Fruit fly (Drosophila melanogaster) whole organism, pupa: Measurements from ENCODE around the gene DNaseII.

Experiments used
- CG12605 ChIP-seq: fragments of 200-800 bp; sonication (Bioruptor generic); IDR thresholded peaks from 2 replicates; pipeline ENCODE4 v1.3.6; 2022; ENCODE audit warnings: missing biosample characterization, missing genetic modification characterization
- CG13204 ChIP-seq: fragments of 200-800 bp; sonication (Bioruptor generic); optimal IDR thresholded peaks from 2 replicates; lab custom pipeline; 2018; ENCODE audit warnings: missing biosample characterization, mild to moderate bottlenecking, missing genetic modification characterization, moderate library complexity
- CG15710 ChIP-seq: fragments of 200-800 bp; sonication (Bioruptor generic); optimal IDR thresholded peaks from 2 replicates; lab custom pipeline; 2018; ENCODE audit warnings: missing biosample characterization, mild to moderate bottlenecking, missing genetic modification characterization, moderate library complexity
- CG17806 ChIP-seq: fragments of 200-800 bp; sonication (Bioruptor generic); optimal IDR thresholded peaks from 2 replicates; lab custom pipeline; 2018; ENCODE audit warnings: missing biosample characterization, mild to moderate bottlenecking, missing genetic modification characterization, moderate library complexity
- CG32121 ChIP-seq: fragments of 200-800 bp; sonication (Bioruptor generic); IDR thresholded peaks from 2 replicates; pipeline ENCODE4 v1.3.6; 2022; ENCODE audit warnings: missing biosample characterization, missing genetic modification characterization
- CG4496 ChIP-seq: fragments of 200-800 bp; sonication (Bioruptor generic); IDR thresholded peaks from 3 replicates; pipeline ENCODE4 v1.3.6; 2022; ENCODE audit warnings: missing biosample characterization, missing genetic modification characterization
- EcR ChIP-seq: fragments of 200-800 bp; sonication (Bioruptor generic); optimal IDR thresholded peaks from 3 replicates; lab custom pipeline; 2019; ENCODE audit warnings: missing biosample characterization, missing genetic modification characterization, mild to moderate bottlenecking, moderate library complexity, missing genetic modification reagents

dm6 chr3R:18049272-18050015 is 30.3 kb downstream of the DNaseII start:
- TF ChIP-seq CG12605 (GFP tag; lab: Robert Waterston, UW) (no peak), CG4496 (no peak), CG32121 (no peak), CG17806 (tag; lab: Kevin White, UChicago) (peak; percentile 68), CG13204 (GFP tag; lab: Kevin White, UChicago) (no peak), EcR (no peak), CG15710 (tag; lab: Kevin White, UChicago) (peak; percentile 66)
